Worm (Caenorhabditis elegans) whole organism, late embryonic: Measurements from ENCODE around the gene clec-227.

Experiments
- ceh-14 ChIP-seq: sonication (generic microtip); optimal IDR thresholded peaks from 2 replicates; lab custom pipeline; 2016; ENCODE audit warnings: missing genotype, missing genetic modification characterization, missing compliant biosample characterization
- hlh-15 ChIP-seq: sonication (generic microtip); optimal IDR thresholded peaks from 2 replicates; lab custom pipeline; 2016; ENCODE audit warnings: missing genetic modification characterization, missing compliant biosample characterization
- odd-2 ChIP-seq: sonication (generic microtip); optimal IDR thresholded peaks from 2 replicates; lab custom pipeline; 2017; ENCODE audit warnings: antibody characterized with exemption, mild to moderate bottlenecking, missing genetic modification characterization, missing compliant biosample characterization
- pag-3 ChIP-seq: sonication (generic microtip); optimal IDR thresholded peaks from 2 replicates; lab custom pipeline; 2016; ENCODE audit warnings: missing compliant biosample characterization, missing genetic modification characterization, borderline replicate concordance
- sox-2 ChIP-seq: fragments of 200-800 bp; sonication (Bioruptor generic); IDR thresholded peaks from 2 replicates; pipeline ENCODE4 v1.3.6; 2022; ENCODE audit warnings: missing genetic modification reagents, missing genetic modification characterization, missing compliant biosample characterization

DNA sequence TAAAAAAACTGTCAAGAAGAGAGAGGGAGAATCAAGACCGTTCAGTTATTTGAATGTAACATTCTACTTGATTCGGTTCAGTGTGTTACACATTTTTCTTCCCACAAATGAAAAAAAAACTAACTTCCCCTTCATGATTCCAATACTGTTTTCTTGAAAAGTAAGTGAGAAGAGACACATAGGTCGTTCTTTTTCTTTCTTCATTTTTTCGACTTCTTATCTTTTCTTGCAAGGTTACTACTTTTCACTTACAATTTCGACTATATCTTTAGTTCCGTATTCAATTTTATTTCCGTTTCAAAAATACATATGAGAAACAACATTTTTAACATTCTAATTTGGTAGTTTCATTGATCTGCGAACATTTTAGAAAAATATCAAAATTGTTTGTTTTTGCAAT is 33.1 kb upstream of the clec-227 start:
- TF ChIP-seq pag-3 (tag; lab: Kevin White, UChicago) (no peak), odd-2 (no peak), sox-2 (GFP tag; lab: Robert Waterston, UW) (no peak), hlh-15 (tag; lab: Kevin White, UChicago) (no peak), ceh-14 (tag; lab: Kevin White, UChicago) (no peak)
